Worm (Caenorhabditis elegans): Measurements from ENCODE around the gene Y69A2AR.16.

Y69A2AR.16 gene

ce11 chrIV:2556211-2556610, 58.6 kb downstream of the Y69A2AR.16 start:
- TF ChIP-seq nhr-19 (GFP tag; conservative IDR thresholded peaks at IDR 0.05) (no peak), ztf-4 (tag; optimal IDR thresholded peaks at IDR 0.05) (no peak), nhr-47 (tag; optimal IDR thresholded peaks at IDR 0.05) (no peak)

- TF ChIP-seq ets-5 (GFP tag; IDR thresholded peaks at IDR 0.05): no peak
- no peak for TF ChIP-seq sup-37 (GFP tag; optimal IDR thresholded peaks at IDR 0.05)
- TF ChIP-seq ceh-63 (GFP tag; optimal IDR thresholded peaks at IDR 0.05): no peak
- no peak for TF ChIP-seq dpl-1 (GFP tag; optimal IDR thresholded peaks at IDR 0.05)
Observed at ce11 chrIV:2561358-2561757, 63.8 kb downstream of the Y69A2AR.16 start, which contains the start of gene Y69A2AR.46. Y69A2AR.46 (plus strand) TSS chrIV:2561658.

- TF ChIP-seq alr-1 (tag; optimal IDR thresholded peaks at IDR 0.05; ENCODE audit: borderline replicate concordance): no peak
Observed at ce11 chrIV:2562071-2562470, 64.5 kb downstream of the Y69A2AR.16 start, which contains the start of gene Y69A2AR.50. Y69A2AR.50 (plus strand) TSS chrIV:2562371.

ce11 chrIV:2563969-2564368, 66.4 kb downstream of the Y69A2AR.16 start, which contains the start of gene Y69A2AR.24:
Y69A2AR.24 (minus strand) TSS chrIV:2564069.
- TF ChIP-seq ama-1 (optimal IDR thresholded peaks at IDR 0.05) (no peak), ceh-8 (GFP tag; optimal IDR thresholded peaks at IDR 0.05) (no peak), pag-3 (tag; optimal IDR thresholded peaks at IDR 0.05; ENCODE audit: borderline replicate concordance, insufficient read depth) (no peak)

ce11 chrIV:2568267-2568666, 70.7 kb downstream of the Y69A2AR.16 start, which contains the start of the genes Y69A2AR.25 and Y69A2AR.12:
Y69A2AR.25 (minus strand) TSS chrIV:2568367.
Y69A2AR.12 (plus strand) TSS chrIV:2568614.
- TF ChIP-seq nhr-28 (tag; optimal IDR thresholded peaks at IDR 0.05) (no peak), nhr-71 (tag; optimal IDR thresholded peaks at IDR 0.05) (no peak), jun-1 (tag; optimal IDR thresholded peaks at IDR 0.05) (no peak), grh-1 (GFP tag; IDR thresholded peaks at IDR 0.05) (no peak), sox-4 (tag; optimal IDR thresholded peaks at IDR 0.05) (no peak), ama-1 (optimal IDR thresholded peaks at IDR 0.05) (no peak)

- no peak for TF ChIP-seq snu-23 (GFP tag; optimal IDR thresholded peaks at IDR 0.05)
- no peak for TF ChIP-seq pax-3 (tag; optimal IDR thresholded peaks at IDR 0.05)
Observed at ce11 chrIV:2572107-2572506, 74.5 kb downstream of the Y69A2AR.16 start, which contains the start of gene Y69A2AR.51. Y69A2AR.51 (plus strand) TSS chrIV:2572407.

- TF ChIP-seq C16A3.4 (tag; optimal IDR thresholded peaks at IDR 0.05): no peak
- TF ChIP-seq ceh-8 (GFP tag; optimal IDR thresholded peaks at IDR 0.05): no peak
- TF ChIP-seq lin-35 (GFP tag; optimal IDR thresholded peaks at IDR 0.05): no peak
- no peak for TF ChIP-seq jun-1 (tag; optimal IDR thresholded peaks at IDR 0.05)
- TF ChIP-seq sup-37 (GFP tag; optimal IDR thresholded peaks at IDR 0.05): no peak
Observed at ce11 chrIV:2573122-2573521, 75.5 kb downstream of the Y69A2AR.16 start.

All from whole organism, L1 larva.